Worm (Caenorhabditis elegans) whole organism, young adult: ENCODE results near the gene scl-7.

Experiments
- F52B5.7 ChIP-seq: sonication (generic microtip); optimal IDR thresholded peaks from 2 replicates; lab custom pipeline; 2016; ENCODE audit warnings: mild to moderate bottlenecking, missing genetic modification characterization, missing compliant biosample characterization
- T07F8.4 ChIP-seq: sonication (generic microtip); optimal IDR thresholded peaks from 2 replicates; lab custom pipeline; 2016; ENCODE audit warnings: mild to moderate bottlenecking, missing genetic modification characterization, moderate library complexity, missing compliant biosample characterization
- dpl-1 ChIP-seq: fragments of 150-350 bp; optimal IDR thresholded peaks from 2 replicates; lab custom pipeline; 2014; ENCODE audit warnings: missing biosample characterization, missing genetic modification reagents, missing genetic modification characterization
- lsl-1 ChIP-seq: fragments of 200-800 bp; sonication (Bioruptor generic); optimal IDR thresholded peaks from 2 replicates; lab custom pipeline; 2018; ENCODE audit warnings: mild to moderate bottlenecking, missing genetic modification characterization, moderate library complexity, missing compliant biosample characterization
- nhr-120 ChIP-seq: fragments of 200-800 bp; sonication (Bioruptor generic); IDR thresholded peaks from 2 replicates; pipeline ENCODE4 v1.3.6; 2022; ENCODE audit warnings: missing genetic modification characterization, missing compliant biosample characterization
- nhr-90 ChIP-seq: sonication (generic microtip); optimal IDR thresholded peaks from 2 replicates; lab custom pipeline; 2016; ENCODE audit warnings: missing genotype, mild to moderate bottlenecking, missing genetic modification characterization, missing compliant biosample characterization
- snpc-4 ChIP-seq, 5 experiments: fragments of 150-350 bp in 1 of 5; sonication (generic microtip) in 4 of 5; optimal IDR thresholded peaks; 2 replicates each; lab custom pipeline; 2014 to 2018; ENCODE audit warnings: missing genetic modification characterization in 5 of 5, missing biosample characterization in 3 of 5, antibody characterized with exemption in 2 of 5, mild to moderate bottlenecking in 2 of 5, missing compliant biosample characterization in 2 of 5, missing genotype in 2 of 5, moderate library complexity in 2 of 5, missing genetic modification reagents in 1 of 5
- unc-130 ChIP-seq: sonication (generic microtip); optimal IDR thresholded peaks from 2 replicates; lab custom pipeline; 2016; ENCODE audit warnings: missing genetic modification reagents, missing genetic modification characterization, missing compliant biosample characterization
- ztf-22 ChIP-seq: fragments of 200-800 bp; sonication (Bioruptor generic); optimal IDR thresholded peaks from 2 replicates; lab custom pipeline; 2018; ENCODE audit warnings: mild to moderate bottlenecking, missing genetic modification characterization, moderate library complexity, missing compliant biosample characterization

- TF ChIP-seq F52B5.7 (no peak), lsl-1 (GFP tag; lab: Kevin White, UChicago) (no peak), nhr-120 (GFP tag; lab: Robert Waterston, UW) (no peak), T07F8.4 (no peak), unc-130 (GFP tag; lab: Kevin White, UChicago) (no peak), ztf-22 (GFP tag; lab: Kevin White, UChicago) (peak; percentile 34), dpl-1 (GFP tag; lab: Kevin White, UChicago) (no peak), nhr-90 (tag; lab: Kevin White, UChicago) (peak; percentile 49), snpc-4 (GFP tag; optimal IDR thresholded peaks at IDR 0.05; lab: Kevin White, UChicago) (no peak), snpc-4 (tag; optimal IDR thresholded peaks at IDR 0.05; lab: Kevin White, UChicago) (no peak)
Observed at ce11 chrIV:13026762-13027161, 43.5 kb upstream of the scl-7 start.
